In genomic region chr3L:8074944-8075343, dm6 we compare ENCODE assay signal across 2 fruit fly cellular contexts.
TF ChIP-seq lines count a peak whose summit lies in the region.

No protein-coding gene starts in this region.

- no peak for TF ChIP-seq CTCF in whole organism, embryonic (GFP tag; optimal IDR thresholded peaks at IDR 0.05; lab: Kevin White, UChicago)

TF ChIP-seq in whole organism, embryonic, 481 proteins besides CTCF, POLR2A, EP300 and RAD21 (continues in another document):
- no peak for TF ChIP-seq Mes4 (GFP tag; optimal IDR thresholded peaks at IDR 0.05; lab: Kevin White, UChicago)
- TF ChIP-seq caup (GFP tag; optimal IDR thresholded peaks at IDR 0.05; lab: Kevin White, UChicago; ENCODE audit: severe bottlenecking): peak; percentile 24
- TF ChIP-seq CG8290 (GFP tag; optimal IDR thresholded peaks at IDR 0.05; lab: Kevin White, UChicago): no peak
- peak in 1 of 2 experiments; percentile 15 for TF ChIP-seq CG8290 (tag; optimal IDR thresholded peaks at IDR 0.05; lab: Kevin White, UChicago)
- no peak for TF ChIP-seq CG7357 (GFP tag; IDR thresholded peaks at IDR 0.05; lab: Robert Waterston, UW)
- no peak for TF ChIP-seq CG7839 (tag; optimal IDR thresholded peaks at IDR 0.05; lab: Kevin White, UChicago)
- TF ChIP-seq sd (tag; optimal IDR thresholded peaks at IDR 0.05; lab: Kevin White, UChicago): peak; percentile 67
- no peak for TF ChIP-seq bowl (GFP tag; IDR thresholded peaks at IDR 0.05; lab: Robert Waterston, UW)
- no peak for TF ChIP-seq org-1 (GFP tag; optimal IDR thresholded peaks at IDR 0.05; lab: Kevin White, UChicago)
- TF ChIP-seq abd-A (tag; optimal IDR thresholded peaks at IDR 0.05; lab: Kevin White, UChicago): peak; percentile 14
- peak in 1 of 2 experiments; percentile 23 for TF ChIP-seq Pdp1 (GFP tag; optimal IDR thresholded peaks at IDR 0.05; lab: Kevin White, UChicago)
- peak; percentile 19 for TF ChIP-seq wek (GFP tag; optimal IDR thresholded peaks at IDR 0.05; lab: Kevin White, UChicago)
- no peak for TF ChIP-seq CG1233 (GFP tag; optimal IDR thresholded peaks at IDR 0.05; lab: Kevin White, UChicago)
- no peak for TF ChIP-seq E2f2 (GFP tag; IDR thresholded peaks at IDR 0.05; lab: Robert Waterston, UW)
- no peak for TF ChIP-seq CG14965 (GFP tag; optimal IDR thresholded peaks at IDR 0.05; lab: Kevin White, UChicago; ENCODE audit: borderline replicate concordance)
- peak; percentile 48; the same call in 1 of the 2 replicates for TF ChIP-seq vvl (GFP tag; IDR thresholded peaks at IDR 0.05; lab: Robert Waterston, UW)
- peak; percentile 48 for TF ChIP-seq CG13894 (tag; optimal IDR thresholded peaks at IDR 0.05; lab: Kevin White, UChicago)
- no peak for TF ChIP-seq ro (GFP tag; IDR thresholded peaks at IDR 0.05; lab: Robert Waterston, UW)
- no peak for TF ChIP-seq CG7745 (tag; optimal IDR thresholded peaks at IDR 0.05; lab: Kevin White, UChicago)
- TF ChIP-seq CG33557 (GFP tag; optimal IDR thresholded peaks at IDR 0.05; lab: Kevin White, UChicago): no peak
- TF ChIP-seq CG15011 (GFP tag; optimal IDR thresholded peaks at IDR 0.05; lab: Kevin White, UChicago): no peak
- TF ChIP-seq CG12769 (tag; optimal IDR thresholded peaks at IDR 0.05; lab: Kevin White, UChicago): peak; percentile 2
- no peak for TF ChIP-seq NFAT (GFP tag; IDR thresholded peaks at IDR 0.05; lab: Robert Waterston, UW)
- no peak for TF ChIP-seq Ssrp (tag; optimal IDR thresholded peaks at IDR 0.05; lab: Kevin White, UChicago)
- TF ChIP-seq CG4820 (GFP tag; optimal IDR thresholded peaks at IDR 0.05; lab: Kevin White, UChicago): no peak
- no peak for TF ChIP-seq phol (tag; optimal IDR thresholded peaks at IDR 0.05; lab: Kevin White, UChicago)
- no peak for TF ChIP-seq BtbVII (GFP tag; optimal IDR thresholded peaks at IDR 0.05; lab: Kevin White, UChicago)
- no peak for TF ChIP-seq odd (GFP tag; optimal IDR thresholded peaks at IDR 0.05; lab: Kevin White, UChicago)
- TF ChIP-seq ci (GFP tag; IDR thresholded peaks at IDR 0.05; lab: Robert Waterston, UW): peak; percentile 38; the same call in 1 of the 3 replicates
- no peak for TF ChIP-seq CG9215 (GFP tag; IDR thresholded peaks at IDR 0.05; lab: Robert Waterston, UW)
- peak; percentile 12 for TF ChIP-seq CG2678 (tag; optimal IDR thresholded peaks at IDR 0.05; lab: Kevin White, UChicago)
- no peak for TF ChIP-seq dan (GFP tag; IDR thresholded peaks at IDR 0.05; lab: Robert Waterston, UW)
- TF ChIP-seq Ets65A (GFP tag; lab: Kevin White, UChicago): no peak
- no peak for TF ChIP-seq mam (GFP tag; optimal IDR thresholded peaks at IDR 0.05; lab: Kevin White, UChicago)
- TF ChIP-seq stwl (tag; optimal IDR thresholded peaks at IDR 0.05; lab: Kevin White, UChicago): no peak
- no peak for TF ChIP-seq sens (GFP tag; lab: Kevin White, UChicago)
- no peak for TF ChIP-seq CG31365 (tag; optimal IDR thresholded peaks at IDR 0.05; lab: Kevin White, UChicago)
- TF ChIP-seq CG15601 (tag; optimal IDR thresholded peaks at IDR 0.05; lab: Kevin White, UChicago): no peak
- TF ChIP-seq Hsf (GFP tag; optimal IDR thresholded peaks at IDR 0.05; lab: Kevin White, UChicago): no peak
- TF ChIP-seq CG17612 (GFP tag; IDR thresholded peaks at IDR 0.05; lab: Robert Waterston, UW): no peak
- TF ChIP-seq CG10366 (GFP tag; IDR thresholded peaks at IDR 0.05; lab: Robert Waterston, UW): no peak
- no peak for TF ChIP-seq NfI (GFP tag; optimal IDR thresholded peaks at IDR 0.05; lab: Kevin White, UChicago)
- peak; percentile 32 for TF ChIP-seq lab (GFP tag; optimal IDR thresholded peaks at IDR 0.05; lab: Kevin White, UChicago)
- no peak for TF ChIP-seq CG12236 (GFP tag; optimal IDR thresholded peaks at IDR 0.05; lab: Kevin White, UChicago)
- peak; percentile 14 for TF ChIP-seq Med (GFP tag; lab: Kevin White, UChicago)
- no peak for TF ChIP-seq CG17186 (GFP tag; optimal IDR thresholded peaks at IDR 0.05; lab: Kevin White, UChicago)
- TF ChIP-seq Fer1 (GFP tag; optimal IDR thresholded peaks at IDR 0.05; lab: Kevin White, UChicago): peak; percentile 11
- 0 out of 3 replicates have a peak, but pooled peaks have one; percentile 55 for TF ChIP-seq otp (GFP tag; IDR thresholded peaks at IDR 0.05; lab: Robert Waterston, UW)

TF ChIP-seq in whole organism, prepupa, 60 proteins besides CTCF, POLR2A, EP300 and RAD21:
- TF ChIP-seq fkh (GFP tag; optimal IDR thresholded peaks at IDR 0.05; lab: Kevin White, UChicago) (peak; percentile 65), Eip93F (GFP tag; optimal IDR thresholded peaks at IDR 0.05; lab: Kevin White, UChicago) (no peak)
